Worm (Caenorhabditis elegans) whole organism, L2 larva: Measurements from ENCODE around the gene Y62H9A.16.

Experiments used
- ceh-82 ChIP-seq: fragments of 150-350 bp; optimal IDR thresholded peaks from 2 replicates; lab custom pipeline; 2014; ENCODE audit warnings: missing biosample characterization, missing genetic modification characterization
- egl-27 ChIP-seq: sonication (generic microtip); optimal IDR thresholded peaks from 3 replicates; lab custom pipeline; 2017; ENCODE audit warnings: missing biosample characterization, missing genetic modification reagents, missing genetic modification characterization
- lin-13 ChIP-seq: fragments of 150-350 bp; optimal IDR thresholded peaks from 2 replicates; lab custom pipeline; 2014; ENCODE audit warnings: missing biosample characterization, missing genetic modification reagents, missing genetic modification characterization
- lsy-2 ChIP-seq, 2 experiments: fragments of 150-350 bp in 1 of 2; sonication (generic microtip) in 1 of 2; optimal IDR thresholded peaks; 2 replicates each; lab custom pipeline; 2014 to 2017; ENCODE audit warnings: missing biosample characterization in 2 of 2, missing genetic modification characterization in 2 of 2
- mdl-1 ChIP-seq, 2 experiments: fragments of 150-350 bp in 1 of 2; sonication (generic microtip) in 1 of 2; optimal IDR thresholded peaks; 2 replicates each; lab custom pipeline; 2017; ENCODE audit warnings: missing biosample characterization in 2 of 2, missing genetic modification characterization in 2 of 2
- skn-1 ChIP-seq: sonication (generic microtip); optimal IDR thresholded peaks from 2 replicates; lab custom pipeline; 2017; ENCODE audit warnings: missing biosample characterization, missing genetic modification characterization
- unc-39 ChIP-seq: fragments of 150-350 bp; optimal IDR thresholded peaks from 2 replicates; lab custom pipeline; 2014; ENCODE audit warnings: missing biosample characterization, missing genetic modification characterization
- unc-62 ChIP-seq: fragments of 150-350 bp; optimal IDR thresholded peaks from 2 replicates; lab custom pipeline; 2014; ENCODE audit warnings: missing biosample characterization, missing genetic modification reagents, missing genetic modification characterization
- ztf-4 ChIP-seq: fragments of 150-350 bp; optimal IDR thresholded peaks from 2 replicates; lab custom pipeline; 2014; ENCODE audit warnings: missing biosample characterization, missing genetic modification characterization

DNA sequence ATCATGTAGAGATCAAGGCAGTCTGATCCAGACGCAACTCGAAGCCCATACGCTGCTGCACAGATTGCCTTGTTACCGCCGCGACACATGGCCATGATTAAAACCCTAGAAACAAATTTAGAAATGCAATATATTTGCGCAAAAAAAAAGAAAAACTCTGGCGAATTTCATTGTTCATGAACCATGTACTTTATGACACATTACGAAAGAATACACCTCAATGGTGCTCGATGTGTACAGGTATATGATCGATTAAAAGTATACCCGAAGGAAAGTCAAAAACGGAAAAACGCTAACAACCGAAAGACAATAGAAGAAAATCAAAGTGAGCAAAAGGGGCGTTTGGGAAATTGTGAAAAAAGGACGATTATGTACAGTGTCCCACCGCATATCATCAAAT, 25.8 kb upstream of the Y62H9A.16 start, which contains the start of gene Y62H9A.8:
- no peak for TF ChIP-seq egl-27 (tag; lab: Kevin White, UChicago)
- TF ChIP-seq ceh-82 (tag; lab: Kevin White, UChicago): no peak
- no peak for TF ChIP-seq unc-39
- no peak for TF ChIP-seq mdl-1 (tag; optimal IDR thresholded peaks at IDR 0.05; lab: Kevin White, UChicago)
- TF ChIP-seq lin-13 (GFP tag; lab: Kevin White, UChicago): no peak
- TF ChIP-seq unc-62 (GFP tag; lab: Kevin White, UChicago): no peak
- TF ChIP-seq lsy-2 (tag; optimal IDR thresholded peaks at IDR 0.05; lab: Kevin White, UChicago): no peak
- TF ChIP-seq ztf-4 (tag; lab: Kevin White, UChicago): no peak
- TF ChIP-seq skn-1 (tag; lab: Kevin White, UChicago): no peak
